Fruit fly (Drosophila melanogaster) whole organism, embryonic: Measurements from ENCODE around the gene Chd1.

Experiments used
- Ada2b ChIP-seq: fragments of 200-800 bp; sonication (Bioruptor generic); IDR thresholded peaks from 2 replicates; pipeline ENCODE4 v1.3.6; 2022; ENCODE audit warnings: missing biosample characterization, missing genetic modification characterization
- Aef1 ChIP-seq: fragments of 200-800 bp; sonication (Bioruptor generic); IDR thresholded peaks from 3 replicates; pipeline ENCODE4 v1.3.6; 2022; ENCODE audit warnings: missing biosample characterization, missing genetic modification characterization
- CG10209 ChIP-seq: fragments of 200-800 bp; sonication (Bioruptor generic); optimal IDR thresholded peaks from 3 replicates; lab custom pipeline; 2017; ENCODE audit warnings: missing biosample characterization, mild to moderate bottlenecking, missing genetic modification characterization, missing genetic modification reagents
- CG10267 ChIP-seq: fragments of 200-800 bp; sonication (Bioruptor generic); optimal IDR thresholded peaks from 2 replicates; lab custom pipeline; 2018; ENCODE audit warnings: missing biosample characterization, mild to moderate bottlenecking, missing genetic modification characterization, moderate library complexity
- CG10462 ChIP-seq: fragments of 200-800 bp; sonication (Bioruptor generic); optimal IDR thresholded peaks from 2 replicates; lab custom pipeline; 2016; ENCODE audit warnings: missing biosample characterization, missing genetic modification characterization
- CG10959 ChIP-seq: fragments of 200-800 bp; sonication (Bioruptor generic); IDR thresholded peaks from 2 replicates; pipeline ENCODE4 v1.3.6; 2022; ENCODE audit warnings: missing biosample characterization, missing genetic modification characterization
- CG10979 ChIP-seq: fragments of 200-800 bp; sonication (Bioruptor generic); optimal IDR thresholded peaks from 2 replicates; lab custom pipeline; 2018; ENCODE audit warnings: missing biosample characterization, mild to moderate bottlenecking, missing genetic modification characterization, moderate library complexity
- CG12104 ChIP-seq: fragments of 200-800 bp; sonication (Bioruptor generic); optimal IDR thresholded peaks from 3 replicates; lab custom pipeline; 2016; ENCODE audit warnings: missing biosample characterization, missing genetic modification characterization
- CG13424 ChIP-seq: fragments of 200-800 bp; sonication (Bioruptor generic); optimal IDR thresholded peaks from 2 replicates; lab custom pipeline; 2019; ENCODE audit warnings: missing biosample characterization, mild to moderate bottlenecking, missing genetic modification characterization, moderate library complexity
- CG14441 ChIP-seq: fragments of 200-800 bp; sonication (Bioruptor generic); IDR thresholded peaks from 2 replicates; pipeline ENCODE4 v1.3.6; 2022; ENCODE audit warnings: missing biosample characterization, missing genetic modification characterization
- CG14710 ChIP-seq: fragments of 200-800 bp; sonication (Bioruptor generic); optimal IDR thresholded peaks from 3 replicates; lab custom pipeline; 2019; ENCODE audit warnings: missing biosample characterization, mild to moderate bottlenecking, missing genetic modification characterization, moderate library complexity
- CG15696 ChIP-seq: fragments of 200-800 bp; sonication (Bioruptor generic); optimal IDR thresholded peaks from 2 replicates; lab custom pipeline; 2019; ENCODE audit warnings: missing biosample characterization, mild to moderate bottlenecking, missing genetic modification characterization, moderate library complexity
- CG1647 ChIP-seq: fragments of 200-800 bp; sonication (Bioruptor generic); optimal IDR thresholded peaks from 3 replicates; lab custom pipeline; 2016; ENCODE audit warnings: missing biosample characterization, missing genetic modification characterization
- CG18262 ChIP-seq: fragments of 200-800 bp; optimal IDR thresholded peaks from 3 replicates; lab custom pipeline; 2019; ENCODE audit warnings: missing biosample characterization, mild to moderate bottlenecking, missing genetic modification characterization, moderate library complexity
- CG2199 ChIP-seq: fragments of 200-800 bp; sonication (Bioruptor generic); IDR thresholded peaks from 3 replicates; pipeline ENCODE4 v1.3.6; 2022; ENCODE audit warnings: missing biosample characterization, missing genetic modification characterization
- CG2712 ChIP-seq: fragments of 200-800 bp; optimal IDR thresholded peaks from 3 replicates; lab custom pipeline; 2019; ENCODE audit warnings: missing biosample characterization, mild to moderate bottlenecking, missing genetic modification characterization, moderate library complexity
- CG32772 ChIP-seq: fragments of 200-800 bp; sonication (Bioruptor generic); IDR thresholded peaks from 2 replicates; pipeline ENCODE4 v1.3.6; 2022; ENCODE audit warnings: missing biosample characterization, missing genetic modification characterization
- CG3281 ChIP-seq: fragments of 200-800 bp; sonication (Bioruptor generic); optimal IDR thresholded peaks from 3 replicates; lab custom pipeline; 2017; ENCODE audit warnings: missing biosample characterization, mild to moderate bottlenecking, missing genetic modification characterization
- CG3726 ChIP-seq: fragments of 200-800 bp; sonication (Bioruptor generic); IDR thresholded peaks from 3 replicates; pipeline ENCODE4, ENCODE4 v1.3.6; 2022; ENCODE audit warnings: missing biosample characterization, missing genetic modification characterization
- CG4282 ChIP-seq: fragments of 200-800 bp; sonication (Bioruptor generic); optimal IDR thresholded peaks from 2 replicates; lab custom pipeline; 2016; ENCODE audit warnings: missing biosample characterization, missing genetic modification characterization
- CG4424 ChIP-seq: fragments of 200-800 bp; sonication (Bioruptor generic); optimal IDR thresholded peaks from 3 replicates; lab custom pipeline; 2016; ENCODE audit warnings: missing biosample characterization, missing genetic modification characterization
- CG4820 ChIP-seq: fragments of 200-800 bp; sonication (Bioruptor generic); optimal IDR thresholded peaks from 3 replicates; lab custom pipeline; 2016; ENCODE audit warnings: missing biosample characterization, missing genetic modification characterization
- CG5245 ChIP-seq: fragments of 200-800 bp; sonication (Bioruptor generic); optimal IDR thresholded peaks from 3 replicates; lab custom pipeline; 2016; ENCODE audit warnings: missing biosample characterization, missing genetic modification characterization
- CG7786 ChIP-seq: fragments of 200-800 bp; sonication (Bioruptor generic); optimal IDR thresholded peaks from 2 replicates; lab custom pipeline; 2016; ENCODE audit warnings: missing biosample characterization, missing genetic modification characterization
- CG8388 ChIP-seq: fragments of 200-800 bp; sonication (Bioruptor generic); optimal IDR thresholded peaks from 2 replicates; lab custom pipeline; 2019; ENCODE audit warnings: missing biosample characterization, mild to moderate bottlenecking, missing genetic modification characterization, moderate library complexity
- CG9727 ChIP-seq: fragments of 200-800 bp; sonication (Bioruptor generic); optimal IDR thresholded peaks from 3 replicates; lab custom pipeline; 2017; ENCODE audit warnings: missing biosample characterization, mild to moderate bottlenecking, missing genetic modification characterization
- CoRest ChIP-seq: fragments of 200-800 bp; sonication (Bioruptor generic); optimal IDR thresholded peaks from 3 replicates; lab custom pipeline; 2018; ENCODE audit warnings: missing biosample characterization, mild to moderate bottlenecking, missing genetic modification characterization, moderate library complexity
- D ChIP-seq, 2 experiments: fragments of 200-800 bp in 1 of 2; fragments of >200 bp in 1 of 2; sonication (Bioruptor generic) in 1 of 2; optimal IDR thresholded peaks; 2 replicates in 1 of 2; 3 replicates in 1 of 2; lab custom pipeline; 2017; ENCODE audit warnings: mild to moderate bottlenecking in 1 of 2, missing biosample characterization in 1 of 2, missing genetic modification characterization in 1 of 2, missing genetic modification reagents in 1 of 2
- Dek ChIP-seq: fragments of 200-800 bp; sonication (Bioruptor generic); optimal IDR thresholded peaks from 3 replicates; lab custom pipeline; 2019; ENCODE audit warnings: missing biosample characterization, mild to moderate bottlenecking, missing genetic modification characterization, moderate library complexity
- PHDP ChIP-seq: fragments of 200-800 bp; sonication (Bioruptor generic); optimal IDR thresholded peaks from 3 replicates; lab custom pipeline; 2018; ENCODE audit warnings: missing biosample characterization, mild to moderate bottlenecking, missing genetic modification characterization, moderate library complexity
- Sox102F ChIP-seq: fragments of 200-800 bp; sonication (Bioruptor generic); optimal IDR thresholded peaks from 2 replicates; lab custom pipeline; 2018; ENCODE audit warnings: missing biosample characterization, mild to moderate bottlenecking, missing genetic modification characterization, moderate library complexity
- Xbp1 ChIP-seq: fragments of 200-800 bp; sonication (Bioruptor generic); optimal IDR thresholded peaks from 3 replicates; lab custom pipeline; 2016; ENCODE audit warnings: missing biosample characterization, mild to moderate bottlenecking, missing genetic modification characterization
- ap ChIP-seq: fragments of 200-800 bp; sonication (Bioruptor generic); IDR thresholded peaks from 2 replicates; pipeline ENCODE4 v1.3.6; 2022; ENCODE audit warnings: missing biosample characterization, missing genetic modification characterization
- bigmax ChIP-seq: fragments of 200-800 bp; sonication (Bioruptor generic); optimal IDR thresholded peaks from 2 replicates; lab custom pipeline; 2018; ENCODE audit warnings: missing biosample characterization, mild to moderate bottlenecking, missing genetic modification characterization
- bsh ChIP-seq, 2 experiments: fragments of 200-800 bp; sonication (Bioruptor generic); optimal IDR thresholded peaks; 2 replicates each; lab custom pipeline; 2017 to 2018; ENCODE audit warnings: mild to moderate bottlenecking in 2 of 2, missing biosample characterization in 2 of 2, missing genetic modification characterization in 2 of 2, moderate library complexity in 1 of 2
- chinmo ChIP-seq: fragments of 200-800 bp; sonication (Bioruptor generic); IDR thresholded peaks from 4 replicates; pipeline ENCODE4 v1.3.6; 2022; ENCODE audit warnings: missing biosample characterization, missing genetic modification characterization; ENCODE audit not compliant: partially characterized antibody
- ken ChIP-seq: fragments of 200-800 bp; sonication (Bioruptor generic); IDR thresholded peaks from 3 replicates; pipeline ENCODE4 v1.3.6; 2022; ENCODE audit warnings: missing biosample characterization, missing genetic modification characterization
- klu ChIP-seq: fragments of 200-800 bp; sonication (Bioruptor generic); IDR thresholded peaks from 2 replicates; pipeline ENCODE4 v1.3.6; 2022; ENCODE audit warnings: missing biosample characterization, missing genetic modification characterization
- lilli ChIP-seq: fragments of 200-800 bp; sonication (Bioruptor generic); optimal IDR thresholded peaks from 3 replicates; lab custom pipeline; 2016; ENCODE audit warnings: missing biosample characterization, missing genetic modification characterization
- lola ChIP-seq, 3 experiments: fragments of >200 bp in 2 of 3; fragments of 200-800 bp in 1 of 3; sonication (Bioruptor generic) in 1 of 3; optimal IDR thresholded peaks; 2 replicates each; lab custom pipeline; 2017 to 2019; ENCODE audit warnings: missing biosample characterization in 3 of 3, missing genetic modification characterization in 3 of 3, mild to moderate bottlenecking in 1 of 3, moderate library complexity in 1 of 3
- pan ChIP-seq, 4 experiments: fragments of >200 bp in 3 of 4; fragments of 200-800 bp in 1 of 4; sonication (Bioruptor generic) in 1 of 4; optimal IDR thresholded peaks in 3 of 4; IDR thresholded peaks in 1 of 4; 2 replicates each; pipeline versions ENCODE4 v1.3.6 to Lab custom; 2017 to 2022; ENCODE audit warnings: missing biosample characterization in 2 of 4, missing genetic modification characterization in 2 of 4, mixed read lengths in 1 of 4
- prd ChIP-seq, 3 experiments: fragments of >200 bp in 2 of 3; fragments of 200-800 bp in 1 of 3; sonication (Bioruptor generic) in 1 of 3; optimal IDR thresholded peaks in 2 of 3; IDR thresholded peaks in 1 of 3; 2 replicates in 2 of 3; 3 replicates in 1 of 3; pipeline versions ENCODE4 v1.3.6 to Lab custom; 2017 to 2022; ENCODE audit warnings: missing biosample characterization in 1 of 3, missing genetic modification characterization in 1 of 3
- psq ChIP-seq: fragments of 200-800 bp; sonication (Bioruptor generic); optimal IDR thresholded peaks from 2 replicates; lab custom pipeline; 2017; ENCODE audit warnings: missing biosample characterization, missing genetic modification characterization
- sim ChIP-seq: fragments of 200-800 bp; sonication (Bioruptor generic); IDR thresholded peaks from 2 replicates; pipeline ENCODE4 v1.3.6; 2022; ENCODE audit warnings: missing biosample characterization, missing genetic modification characterization
- slou ChIP-seq: fragments of 200-800 bp; sonication (Bioruptor generic); optimal IDR thresholded peaks from 3 replicates; lab custom pipeline; 2016; ENCODE audit warnings: missing biosample characterization, missing genetic modification characterization
- sob ChIP-seq: fragments of 200-800 bp; sonication (Bioruptor generic); IDR thresholded peaks from 2 replicates; pipeline ENCODE4 v1.3.6; 2022; ENCODE audit warnings: missing biosample characterization, missing genetic modification characterization
- tup ChIP-seq: fragments of 200-800 bp; sonication (Bioruptor generic); optimal IDR thresholded peaks from 2 replicates; lab custom pipeline; 2016; ENCODE audit warnings: missing biosample characterization, mild to moderate bottlenecking, missing genetic modification characterization, moderate library complexity
- zfh1 ChIP-seq: fragments of 200-800 bp; sonication (Bioruptor generic); IDR thresholded peaks from 3 replicates; pipeline ENCODE4 v1.3.6; 2022; ENCODE audit warnings: missing biosample characterization, missing genetic modification characterization

The Chd1 gene

dm6 chr2L:3012780-3013179 is 25.3 kb upstream of the Chd1 start (continued):
- TF ChIP-seq CG12104 (GFP tag; lab: Kevin White, UChicago) (no peak), Ada2b (GFP tag; lab: Robert Waterston, UW) (0 out of 2 replicates have a peak, but pooled peaks have one; percentile 9), ken (GFP tag; lab: Robert Waterston, UW) (peak; percentile 38; the same call in 1 of the 3 replicates), CG4424 (GFP tag; lab: Kevin White, UChicago) (peak; percentile 27), CG1647 (GFP tag; lab: Kevin White, UChicago) (peak; percentile 7), sim (GFP tag; lab: Robert Waterston, UW) (no peak), CG10462 (GFP tag; lab: Kevin White, UChicago) (no peak), CG10979 (tag; lab: Kevin White, UChicago) (peak; percentile 57), Sox102F (GFP tag; lab: Kevin White, UChicago) (peak; percentile 64), chinmo (GFP tag; lab: Robert Waterston, UW) (no peak), psq (GFP tag; lab: Kevin White, UChicago) (no peak), CG3726 (GFP tag; lab: Robert Waterston, UW) (no peak), CG5245 (GFP tag; lab: Kevin White, UChicago) (peak; percentile 37), ap (GFP tag; lab: Robert Waterston, UW) (0 out of 2 replicates have a peak, but pooled peaks have one; percentile 33), slou (no peak), CG10959 (GFP tag; lab: Robert Waterston, UW) (0 out of 2 replicates have a peak, but pooled peaks have one; percentile 7), CG10267 (peak; percentile 13), CG15696 (tag; lab: Kevin White, UChicago) (peak; percentile 12), CG2199 (GFP tag; lab: Robert Waterston, UW) (no peak), zfh1 (GFP tag; lab: Robert Waterston, UW) (peak; percentile 68), klu (no peak), PHDP (tag; lab: Kevin White, UChicago) (peak; percentile 26), CG18262 (peak; percentile 42), CoRest (peak; percentile 7), CG10209 (peak; percentile 22), Xbp1 (GFP tag; lab: Kevin White, UChicago) (peak; percentile 42), CG4820 (GFP tag; lab: Kevin White, UChicago) (peak; percentile 4), D (optimal IDR thresholded peaks at IDR 0.05; lab: Kevin White, UChicago) (no peak), D (GFP tag; optimal IDR thresholded peaks at IDR 0.05; lab: Kevin White, UChicago) (peak; percentile 9), CG4282 (GFP tag; lab: Kevin White, UChicago) (no peak), CG7786 (no peak), sob (peak; percentile 35; the same call in 1 of the 2 replicates), CG32772 (GFP tag; lab: Robert Waterston, UW) (0 out of 2 replicates have a peak, but pooled peaks have one; percentile 27), CG3281 (GFP tag; lab: Kevin White, UChicago) (no peak), CG13424 (tag; lab: Kevin White, UChicago) (peak; percentile 28), CG2712 (peak; percentile 53), CG14710 (tag; lab: Kevin White, UChicago) (peak; percentile 34), prd (optimal IDR thresholded peaks at IDR 0.05; lab: Kevin White, UChicago) (no peak), prd (GFP tag; IDR thresholded peaks at IDR 0.05; lab: Robert Waterston, UW) (peak; percentile 55; the same call in 1 of the 3 replicates), Dek (tag; lab: Kevin White, UChicago) (no peak), CG14441 (GFP tag; lab: Robert Waterston, UW) (peak; percentile 23; the same call in 1 of the 2 replicates), CG9727 (peak; percentile 35), CG8388 (GFP tag; lab: Kevin White, UChicago) (peak; percentile 29), bsh (GFP tag; optimal IDR thresholded peaks at IDR 0.05; lab: Kevin White, UChicago) (peak in 1 of 2 experiments; percentile 56), tup (GFP tag; lab: Kevin White, UChicago) (peak; percentile 26), lilli (GFP tag; lab: Kevin White, UChicago) (peak; percentile 9), Aef1 (GFP tag; lab: Robert Waterston, UW) (0 out of 3 replicates have a peak, but pooled peaks have one; percentile 16), bigmax (GFP tag; lab: Kevin White, UChicago) (no peak), pan (optimal IDR thresholded peaks at IDR 0.05; lab: Kevin White, UChicago) (no peak), pan (GFP tag; optimal IDR thresholded peaks at IDR 0.05 in 1 of 2, IDR thresholded peaks at IDR 0.05 in 1 of 2) (peak in 1 of 2 experiments; percentile 27), lola (GFP tag; optimal IDR thresholded peaks at IDR 0.05; lab: Kevin White, UChicago) (peak in 1 of 3 experiments; percentile 42)
